Fruit fly (Drosophila melanogaster): ENCODE data around the gene Vps52.

DNA sequence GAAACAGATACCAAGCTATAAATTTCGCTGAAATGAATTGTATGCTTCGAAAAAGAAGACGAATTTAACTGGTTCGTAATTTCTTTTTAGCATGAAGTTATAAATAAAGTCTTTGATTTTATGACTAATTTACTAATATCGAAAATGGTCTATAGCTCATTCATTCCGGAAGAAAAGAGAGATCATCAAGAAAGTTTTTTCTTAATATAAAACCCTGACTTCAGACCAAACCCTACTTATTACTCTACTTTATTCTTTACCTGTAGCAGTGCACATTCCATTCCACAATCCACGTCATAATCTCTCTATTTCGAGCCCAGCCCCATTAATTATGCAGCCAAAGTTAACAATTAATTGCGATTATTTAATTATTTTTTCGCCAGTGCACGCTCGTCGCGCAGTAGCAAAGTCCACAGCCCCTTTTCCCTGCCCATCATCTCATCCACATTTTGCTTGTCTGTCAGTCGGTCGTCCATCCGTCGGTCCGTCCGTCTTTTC, 29.7 kb downstream of the Vps52 start:
- TF ChIP-seq psq (optimal IDR thresholded peaks at IDR 0.05): no peak
- TF ChIP-seq h (optimal IDR thresholded peaks at IDR 0.05): no peak

Measured in Kc167 (cell line).